Fruit fly (Drosophila melanogaster) Kc167 (cell line): ENCODE measurements around the gene CG9117.

Experiments used
- Myc ChIP-seq: fragments of >200 bp; optimal IDR thresholded peaks from 2 replicates; lab custom pipeline; 2017; ENCODE audit warnings: missing external identifiers
- Sin3A ChIP-seq: fragments of >200 bp; optimal IDR thresholded peaks from 2 replicates; lab custom pipeline; 2018; ENCODE audit warnings: missing external identifiers
- h ChIP-seq: fragments of >200 bp; optimal IDR thresholded peaks from 3 replicates; lab custom pipeline; 2018; ENCODE audit warnings: missing external identifiers
- insv ChIP-seq: fragments of >200 bp; optimal IDR thresholded peaks from 3 replicates; lab custom pipeline; 2018; ENCODE audit warnings: missing external identifiers
- psq ChIP-seq: fragments of >200 bp; optimal IDR thresholded peaks from 2 replicates; lab custom pipeline; 2017; ENCODE audit warnings: missing external identifiers
- ttk ChIP-seq: sonication (Bioruptor generic); optimal IDR thresholded peaks from 2 replicates; lab custom pipeline; 2017; ENCODE audit warnings: missing external identifiers

DNA sequence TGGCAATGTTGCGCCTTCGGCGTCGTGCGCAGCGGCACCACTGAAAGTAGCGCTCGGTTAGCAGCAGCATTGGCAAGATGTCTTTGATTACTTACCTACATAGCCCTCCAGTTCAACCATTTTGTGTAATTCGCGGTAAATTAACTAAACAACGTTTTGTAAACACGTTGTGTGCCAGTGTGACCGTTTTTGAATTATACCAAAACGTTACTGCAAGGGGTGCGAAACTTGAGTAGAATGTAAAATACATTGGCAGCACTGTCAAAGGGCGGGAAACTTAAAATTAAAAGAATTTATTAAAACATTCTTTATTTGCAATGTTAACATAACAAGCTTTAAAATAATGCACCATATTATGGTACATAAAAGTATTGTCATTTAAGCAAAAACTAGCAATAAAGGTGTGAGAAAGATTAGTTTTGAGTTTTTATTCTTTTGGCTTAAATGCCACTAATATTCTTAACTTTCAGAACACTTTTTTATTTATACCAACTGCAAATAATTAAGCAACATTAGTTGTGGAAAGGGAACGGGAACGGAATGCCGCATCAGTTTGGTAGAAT, 13.3 kb downstream of the CG9117 start, which contains the start of gene CG9107:
- no peak for TF ChIP-seq h
- TF ChIP-seq psq (lab: Kevin White, UChicago) = no peak
- TF ChIP-seq insv = no peak
- TF ChIP-seq Myc (lab: Kevin White, UChicago) = no peak
- TF ChIP-seq Sin3A (lab: Kevin White, UChicago) = no peak
- TF ChIP-seq ttk = no peak
